Worm (Caenorhabditis elegans) whole organism, early embryonic: ENCODE measurements around the gene jmjd-1.2.

Experiments used
- B0310.2 ChIP-seq: sonication (generic microtip); optimal IDR thresholded peaks from 2 replicates; lab custom pipeline; 2016; ENCODE audit warnings: mild to moderate bottlenecking, missing genetic modification characterization, missing compliant biosample characterization
- F13C5.2 ChIP-seq: sonication (generic microtip); optimal IDR thresholded peaks from 2 replicates; lab custom pipeline; 2017; ENCODE audit warnings: mild to moderate bottlenecking, missing genetic modification characterization, inconsistent platforms, missing compliant biosample characterization
- aly-1 ChIP-seq: sonication (generic microtip); optimal IDR thresholded peaks from 2 replicates; lab custom pipeline; 2016; ENCODE audit warnings: missing genetic modification characterization, missing compliant biosample characterization
- ama-1 ChIP-seq: fragments of 150-350 bp; optimal IDR thresholded peaks from 2 replicates; lab custom pipeline; 2014
- ceh-13 ChIP-seq: fragments of 200-800 bp; sonication (Bioruptor generic); optimal IDR thresholded peaks from 2 replicates; lab custom pipeline; 2018; ENCODE audit warnings: mild to moderate bottlenecking, missing genetic modification characterization, missing compliant biosample characterization
- ceh-36 ChIP-seq: sonication (generic microtip); optimal IDR thresholded peaks from 2 replicates; lab custom pipeline; 2016; ENCODE audit warnings: missing genetic modification characterization, inconsistent platforms, missing compliant biosample characterization
- ets-7 ChIP-seq: sonication (generic microtip); optimal IDR thresholded peaks from 2 replicates; lab custom pipeline; 2016; ENCODE audit warnings: missing genotype, missing genetic modification characterization, missing compliant biosample characterization
- flt-1 ChIP-seq: fragments of 200-800 bp; sonication (Bioruptor generic); IDR thresholded peaks from 2 replicates; pipeline ENCODE4 v1.3.6; 2022; ENCODE audit warnings: missing genetic modification characterization, missing compliant biosample characterization
- hmbx-1 ChIP-seq: sonication (generic microtip); optimal IDR thresholded peaks from 2 replicates; lab custom pipeline; 2016; ENCODE audit warnings: mild to moderate bottlenecking, missing genetic modification characterization, missing compliant biosample characterization
- hmg-4 ChIP-seq: fragments of 200-800 bp; sonication (Bioruptor generic); optimal IDR thresholded peaks from 2 replicates; lab custom pipeline; 2018; ENCODE audit warnings: mild to moderate bottlenecking, missing genetic modification characterization, missing compliant biosample characterization
- hnd-1 ChIP-seq: sonication (generic microtip); optimal IDR thresholded peaks from 2 replicates; lab custom pipeline; 2016; ENCODE audit warnings: missing genetic modification characterization, missing compliant biosample characterization
- pes-1 ChIP-seq: fragments of 200-800 bp; sonication (Bioruptor generic); IDR thresholded peaks from 2 replicates; pipeline ENCODE4 v1.3.6; 2022; ENCODE audit warnings: missing genetic modification reagents, missing genetic modification characterization, missing compliant biosample characterization
- scrt-1 ChIP-seq: fragments of 200-800 bp; sonication (Bioruptor generic); IDR thresholded peaks from 2 replicates; pipeline ENCODE4 v1.3.6; 2022; ENCODE audit warnings: missing genetic modification characterization, missing compliant biosample characterization
- sea-1 ChIP-seq: fragments of 200-800 bp; sonication (Bioruptor generic); conservative IDR thresholded peaks from 2 replicates; pipeline ENCODE4 v1.3.6; 2022; ENCODE audit warnings: missing genetic modification characterization, missing compliant biosample characterization
- tbx-11 ChIP-seq: fragments of 200-800 bp; sonication (Bioruptor generic); IDR thresholded peaks from 2 replicates; pipeline ENCODE4 v1.3.6; 2022; ENCODE audit warnings: missing genetic modification characterization, missing compliant biosample characterization
- tbx-37 ChIP-seq: fragments of 200-800 bp; sonication (Bioruptor generic); conservative IDR thresholded peaks from 2 replicates; pipeline ENCODE4 v1.3.6; 2022; ENCODE audit warnings: missing genetic modification reagents, missing genetic modification characterization, missing compliant biosample characterization
- tra-4 ChIP-seq: sonication (generic microtip); optimal IDR thresholded peaks from 2 replicates; lab custom pipeline; 2017; ENCODE audit warnings: missing genetic modification characterization, missing compliant biosample characterization

The jmjd-1.2 gene

ce11 chrIV:4660151-4661041 lies at the start of gene jmjd-1.2, which contains the start of gene F29B9.11:
Gene jmjd-1.2 (plus strand): TSS chrIV:4660991.
Gene F29B9.11 (minus strand): TSS chrIV:4660201.
- peak; percentile 58; the same call in 1 of the 2 replicates for TF ChIP-seq sea-1
- peak; percentile 77 for TF ChIP-seq F13C5.2 (tag; lab: Kevin White, UChicago)
- peak; percentile 56 for TF ChIP-seq tra-4 (tag; lab: Kevin White, UChicago)
- TF ChIP-seq ceh-36 (tag; lab: Kevin White, UChicago) = no peak
- TF ChIP-seq hmbx-1 (tag; lab: Kevin White, UChicago) = peak; percentile 46
- TF ChIP-seq hnd-1 (tag; lab: Kevin White, UChicago) = no peak
- TF ChIP-seq tbx-37 = 0 out of 2 replicates have a peak, but pooled peaks have one; percentile 48
- TF ChIP-seq pes-1 = peak; percentile 63
- peak; percentile 56 for TF ChIP-seq B0310.2 (tag; lab: Kevin White, UChicago)
- peak; percentile 70 for TF ChIP-seq ets-7 (tag; lab: Kevin White, UChicago)
- peak; percentile 21 for TF ChIP-seq aly-1 (tag; lab: Kevin White, UChicago)
- TF ChIP-seq ama-1 (lab: Kevin White, UChicago) = no peak
- peak; percentile 61 for TF ChIP-seq hmg-4
- no peak for TF ChIP-seq flt-1
- peak; percentile 34 for TF ChIP-seq ceh-13 (GFP tag; lab: Kevin White, UChicago)
- no peak for TF ChIP-seq tbx-11 (GFP tag; lab: Robert Waterston, UW)
- TF ChIP-seq scrt-1 (GFP tag; lab: Robert Waterston, UW) = no peak

ce11 chrIV:4611740-4612139 lies 49.1 kb upstream of the jmjd-1.2 start:
- TF ChIP-seq ceh-36 (tag; lab: Kevin White, UChicago) (peak; percentile 46), scrt-1 (GFP tag; lab: Robert Waterston, UW) (no peak)

DNA sequence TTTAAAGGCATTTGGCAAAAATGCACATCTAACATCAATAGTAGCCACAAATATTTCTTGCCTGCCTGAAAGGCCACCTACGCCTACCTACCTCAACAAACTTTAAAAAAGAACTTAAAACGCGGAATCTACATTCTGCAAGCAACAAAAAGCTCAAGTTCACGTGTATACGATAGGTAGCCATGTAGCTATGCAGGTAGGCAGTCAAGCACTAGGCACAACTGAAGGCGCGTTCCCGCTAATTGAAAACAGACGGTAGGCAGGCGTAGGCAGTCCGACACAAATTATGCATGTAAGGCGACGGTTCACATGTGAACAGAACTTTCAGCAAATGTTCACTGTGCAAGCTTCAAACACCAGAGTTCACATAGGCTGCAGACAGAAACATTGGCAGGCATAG lies 48.2 kb upstream of the jmjd-1.2 start:
- TF ChIP-seq ama-1 (lab: Kevin White, UChicago) (no peak), F13C5.2 (tag; lab: Kevin White, UChicago) (no peak), hmg-4 (no peak), pes-1 (no peak), sea-1 (no peak), ceh-13 (GFP tag; lab: Kevin White, UChicago) (no peak), B0310.2 (tag; lab: Kevin White, UChicago) (no peak), flt-1 (no peak), hmbx-1 (tag; lab: Kevin White, UChicago) (no peak), hnd-1 (tag; lab: Kevin White, UChicago) (no peak), aly-1 (tag; lab: Kevin White, UChicago) (no peak), tbx-11 (GFP tag; lab: Robert Waterston, UW) (no peak), tbx-37 (no peak), scrt-1 (GFP tag; lab: Robert Waterston, UW) (no peak)

- TF ChIP-seq ceh-13 (GFP tag; lab: Kevin White, UChicago) = no peak
Observed at ce11 chrIV:4613516-4613915, 47.3 kb upstream of the jmjd-1.2 start.

DNA sequence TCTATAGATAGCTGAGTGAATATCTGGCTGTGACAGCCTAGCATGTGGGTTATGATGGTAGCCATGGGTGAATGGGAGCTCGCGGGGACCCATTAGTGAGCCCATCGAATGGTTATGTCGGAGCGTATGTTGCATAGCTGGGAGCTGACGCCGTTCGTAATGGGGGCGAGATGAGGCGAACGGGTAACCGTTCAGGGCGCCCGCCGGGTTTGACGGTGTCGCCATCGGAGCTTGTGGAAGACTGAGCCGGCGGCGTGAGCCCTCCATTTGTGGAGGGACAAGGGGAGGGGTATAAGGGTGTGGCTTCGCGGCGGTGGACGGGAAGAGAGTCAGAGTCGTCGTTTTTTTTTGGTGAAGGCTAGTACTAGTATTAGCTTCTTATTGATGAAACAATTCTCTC lies 36.9 kb upstream of the jmjd-1.2 start:
- TF ChIP-seq hmbx-1 (tag; lab: Kevin White, UChicago) (no peak), hnd-1 (tag; lab: Kevin White, UChicago) (no peak), sea-1 (no peak), ets-7 (tag; lab: Kevin White, UChicago) (no peak), F13C5.2 (tag; lab: Kevin White, UChicago) (no peak), aly-1 (tag; lab: Kevin White, UChicago) (no peak), ama-1 (lab: Kevin White, UChicago) (no peak), ceh-36 (tag; lab: Kevin White, UChicago) (no peak), tbx-37 (no peak), B0310.2 (tag; lab: Kevin White, UChicago) (no peak), hmg-4 (no peak), flt-1 (no peak), tra-4 (tag; lab: Kevin White, UChicago) (no peak), tbx-11 (GFP tag; lab: Robert Waterston, UW) (no peak), scrt-1 (GFP tag; lab: Robert Waterston, UW) (no peak)

- TF ChIP-seq ama-1 (lab: Kevin White, UChicago) (no peak), tbx-37 (no peak), pes-1 (no peak), ceh-36 (tag; lab: Kevin White, UChicago) (no peak), hnd-1 (tag; lab: Kevin White, UChicago) (no peak), F13C5.2 (tag; lab: Kevin White, UChicago) (no peak), hmbx-1 (tag; lab: Kevin White, UChicago) (no peak), hmg-4 (no peak), tra-4 (tag; lab: Kevin White, UChicago) (no peak), sea-1 (no peak)
Observed at ce11 chrIV:4633393-4633792, 27.4 kb upstream of the jmjd-1.2 start, which contains the start of gene R105.1. Gene R105.1 (plus strand): TSS chrIV:4633693.

DNA sequence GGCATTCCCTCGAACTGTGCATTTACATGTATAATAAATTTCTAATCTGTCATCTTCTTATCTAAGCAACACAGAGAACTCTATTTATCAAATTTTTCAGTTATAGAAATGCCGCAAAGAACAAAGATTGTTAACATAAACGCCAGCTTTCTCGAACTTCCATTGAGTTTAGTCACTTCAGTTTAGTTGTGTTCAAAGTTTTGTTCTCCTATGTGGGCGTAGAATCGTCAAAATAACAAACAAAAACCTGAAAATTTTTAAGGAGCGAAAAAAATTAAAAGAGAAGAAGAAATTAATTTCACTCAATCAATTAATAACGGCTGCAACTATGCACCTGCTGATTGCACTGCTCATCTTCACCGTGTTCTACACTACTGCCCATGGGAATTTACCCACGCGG lies 24.8 kb upstream of the jmjd-1.2 start, which contains the start of gene R105.5:
TSS of gene R105.5 (plus strand) at position 301 of the 400 bp plus-strand sequence.
- TF ChIP-seq hnd-1 (tag; lab: Kevin White, UChicago) (no peak), ama-1 (lab: Kevin White, UChicago) (no peak), tra-4 (tag; lab: Kevin White, UChicago) (no peak), sea-1 (no peak), B0310.2 (tag; lab: Kevin White, UChicago) (no peak), tbx-11 (GFP tag; lab: Robert Waterston, UW) (no peak), scrt-1 (GFP tag; lab: Robert Waterston, UW) (no peak), F13C5.2 (tag; lab: Kevin White, UChicago) (no peak), ceh-36 (tag; lab: Kevin White, UChicago) (no peak), pes-1 (no peak), tbx-37 (no peak), ceh-13 (GFP tag; lab: Kevin White, UChicago) (no peak), ets-7 (tag; lab: Kevin White, UChicago) (no peak), aly-1 (tag; lab: Kevin White, UChicago) (no peak), hmbx-1 (tag; lab: Kevin White, UChicago) (no peak), hmg-4 (no peak)
